Fruit fly (Drosophila melanogaster) whole organism, embryonic: Measurements from ENCODE around the gene CG3546.

Source experiments
- Atf-2 ChIP-seq: fragments of 200-800 bp; sonication (Bioruptor generic); optimal IDR thresholded peaks from 2 replicates; lab custom pipeline; 2016; ENCODE audit warnings: missing biosample characterization, missing genetic modification characterization
- Atf3 ChIP-seq: fragments of 200-800 bp; sonication (Bioruptor generic); optimal IDR thresholded peaks from 3 replicates; lab custom pipeline; 2016; ENCODE audit warnings: missing biosample characterization, missing genetic modification characterization
- BEAF-32 ChIP-seq: fragments of 200-800 bp; sonication (Bioruptor generic); optimal IDR thresholded peaks from 3 replicates; lab custom pipeline; 2017; ENCODE audit warnings: missing biosample characterization, missing genetic modification characterization, mild to moderate bottlenecking, moderate library complexity, missing genetic modification reagents
- CG10209 ChIP-seq: fragments of 200-800 bp; sonication (Bioruptor generic); optimal IDR thresholded peaks from 3 replicates; lab custom pipeline; 2017; ENCODE audit warnings: missing biosample characterization, mild to moderate bottlenecking, missing genetic modification characterization, missing genetic modification reagents
- CG11723 ChIP-seq: fragments of 200-800 bp; sonication (Bioruptor generic); optimal IDR thresholded peaks from 2 replicates; lab custom pipeline; 2017; ENCODE audit warnings: missing biosample characterization, mild to moderate bottlenecking, missing genetic modification characterization
- CG12391 ChIP-seq: fragments of 200-800 bp; sonication (Bioruptor generic); optimal IDR thresholded peaks from 3 replicates; lab custom pipeline; 2018; ENCODE audit warnings: missing biosample characterization, mild to moderate bottlenecking, missing genetic modification characterization, moderate library complexity
- CG12942 ChIP-seq: fragments of 200-800 bp; sonication (Bioruptor generic); optimal IDR thresholded peaks from 3 replicates; lab custom pipeline; 2016; ENCODE audit warnings: missing biosample characterization, missing genetic modification characterization
- CG14965 ChIP-seq: fragments of 200-800 bp; sonication (Bioruptor generic); optimal IDR thresholded peaks from 2 replicates; lab custom pipeline; 2016; ENCODE audit warnings: missing biosample characterization, missing genetic modification characterization, borderline replicate concordance
- CG2712 ChIP-seq: fragments of 200-800 bp; optimal IDR thresholded peaks from 3 replicates; lab custom pipeline; 2019; ENCODE audit warnings: missing biosample characterization, mild to moderate bottlenecking, missing genetic modification characterization, moderate library complexity
- CG31224 ChIP-seq: fragments of 200-800 bp; sonication (Bioruptor generic); IDR thresholded peaks from 2 replicates; pipeline ENCODE4 v1.3.6; 2022; ENCODE audit warnings: missing biosample characterization, missing genetic modification characterization
- CG6765 ChIP-seq: fragments of 200-800 bp; sonication (Bioruptor generic); optimal IDR thresholded peaks from 3 replicates; lab custom pipeline; 2017; ENCODE audit warnings: missing biosample characterization, mild to moderate bottlenecking, missing genetic modification characterization
- CG7786 ChIP-seq: fragments of 200-800 bp; sonication (Bioruptor generic); optimal IDR thresholded peaks from 2 replicates; lab custom pipeline; 2016; ENCODE audit warnings: missing biosample characterization, missing genetic modification characterization
- Camta ChIP-seq: fragments of 200-800 bp; sonication (Bioruptor generic); optimal IDR thresholded peaks from 2 replicates; lab custom pipeline; 2016; ENCODE audit warnings: missing biosample characterization, missing genetic modification characterization
- CrebB ChIP-seq: fragments of 200-800 bp; sonication (Bioruptor generic); optimal IDR thresholded peaks from 3 replicates; lab custom pipeline; 2018; ENCODE audit warnings: missing biosample characterization, mild to moderate bottlenecking, missing genetic modification characterization
- Dad ChIP-seq: fragments of 200-800 bp; sonication (Bioruptor generic); optimal IDR thresholded peaks from 3 replicates; lab custom pipeline; 2016; ENCODE audit warnings: missing biosample characterization, missing genetic modification characterization
- Dp ChIP-seq: fragments of 200-800 bp; sonication (Bioruptor generic); optimal IDR thresholded peaks from 2 replicates; lab custom pipeline; 2018; ENCODE audit warnings: missing biosample characterization, mild to moderate bottlenecking, missing genetic modification characterization, moderate library complexity
- Hr78 ChIP-seq, 2 experiments: fragments of 200-800 bp in 1 of 2; fragments of >200 bp in 1 of 2; sonication (Bioruptor generic) in 1 of 2; optimal IDR thresholded peaks; 2 replicates each; lab custom pipeline; 2017 to 2019; ENCODE audit warnings: missing biosample characterization in 2 of 2, missing genetic modification characterization in 2 of 2, mild to moderate bottlenecking in 1 of 2, moderate library complexity in 1 of 2
- Jarid2 ChIP-seq: fragments of 200-800 bp; sonication (Bioruptor generic); optimal IDR thresholded peaks from 3 replicates; lab custom pipeline; 2017; ENCODE audit warnings: mild to moderate bottlenecking, missing biosample characterization, missing genetic modification reagents, missing genetic modification characterization
- Lhr ChIP-seq: fragments of 200-800 bp; sonication (Bioruptor generic); optimal IDR thresholded peaks from 3 replicates; lab custom pipeline; 2017; ENCODE audit warnings: mild to moderate bottlenecking, missing biosample characterization, missing genetic modification reagents, missing genetic modification characterization
- Mad ChIP-seq: fragments of 200-800 bp; sonication (Bioruptor generic); optimal IDR thresholded peaks from 2 replicates; lab custom pipeline; 2016; ENCODE audit warnings: missing biosample characterization, missing genetic modification characterization
- Myb ChIP-seq: fragments of 200-800 bp; sonication (Bioruptor generic); optimal IDR thresholded peaks from 2 replicates; lab custom pipeline; 2016; ENCODE audit warnings: missing biosample characterization, missing genetic modification characterization
- PHDP ChIP-seq: fragments of 200-800 bp; sonication (Bioruptor generic); optimal IDR thresholded peaks from 3 replicates; lab custom pipeline; 2018; ENCODE audit warnings: missing biosample characterization, mild to moderate bottlenecking, missing genetic modification characterization, moderate library complexity
- Stat92E ChIP-seq, 3 experiments: fragments of >200 bp in 2 of 3; fragments of 200-800 bp in 1 of 3; sonication (Bioruptor generic) in 1 of 3; optimal IDR thresholded peaks; 2 replicates each; lab custom pipeline; 2017 to 2019; ENCODE audit warnings: missing biosample characterization in 3 of 3, missing genetic modification characterization in 3 of 3, mild to moderate bottlenecking in 1 of 3, moderate library complexity in 1 of 3
- Taf1 ChIP-seq: fragments of 200-800 bp; sonication (Bioruptor generic); IDR thresholded peaks from 2 replicates; pipeline ENCODE4 v1.3.6; 2022; ENCODE audit warnings: missing biosample characterization, missing genetic modification characterization
- Usf ChIP-seq: fragments of 200-800 bp; sonication (Bioruptor generic); optimal IDR thresholded peaks from 2 replicates; lab custom pipeline; 2017; ENCODE audit warnings: missing genotype, missing biosample characterization, missing genetic modification characterization
- YL-1 ChIP-seq: fragments of 200-800 bp; sonication (Bioruptor generic); optimal IDR thresholded peaks from 3 replicates; lab custom pipeline; 2017; ENCODE audit warnings: missing biosample characterization, mild to moderate bottlenecking, missing genetic modification characterization
- amos ChIP-seq: fragments of 200-800 bp; sonication (Bioruptor generic); IDR thresholded peaks from 2 replicates; pipeline ENCODE4 v1.3.6; 2022; ENCODE audit warnings: missing biosample characterization, missing genetic modification characterization; ENCODE audit not compliant: partially characterized antibody
- cas ChIP-seq: fragments of 200-800 bp; sonication (Bioruptor generic); IDR thresholded peaks from 2 replicates; pipeline ENCODE4 v1.3.6; 2022; ENCODE audit warnings: missing biosample characterization, missing genetic modification characterization
- chif ChIP-seq, 2 experiments: fragments of 200-800 bp; sonication (Bioruptor generic); optimal IDR thresholded peaks; 3 replicates each; lab custom pipeline; 2016; ENCODE audit warnings: missing biosample characterization in 2 of 2, missing genetic modification characterization in 2 of 2
- crol ChIP-seq: fragments of 200-800 bp; sonication (Bioruptor generic); IDR thresholded peaks from 2 replicates; pipeline ENCODE4 v1.3.6; 2022; ENCODE audit warnings: missing biosample characterization, missing genetic modification characterization
- dm ChIP-seq: fragments of 200-800 bp; sonication (Bioruptor generic); optimal IDR thresholded peaks from 3 replicates; lab custom pipeline; 2016; ENCODE audit warnings: missing biosample characterization, missing genetic modification characterization
- eyg ChIP-seq: fragments of 200-800 bp; sonication (Bioruptor generic); optimal IDR thresholded peaks from 3 replicates; lab custom pipeline; 2016; ENCODE audit warnings: missing biosample characterization, missing genetic modification characterization
- fd64A ChIP-seq: fragments of 200-800 bp; sonication (Bioruptor generic); optimal IDR thresholded peaks from 3 replicates; lab custom pipeline; 2018; ENCODE audit warnings: missing biosample characterization, mild to moderate bottlenecking, missing genetic modification characterization
- gcm2 ChIP-seq: fragments of 200-800 bp; sonication (Bioruptor generic); optimal IDR thresholded peaks from 2 replicates; lab custom pipeline; 2016; ENCODE audit warnings: missing biosample characterization, missing genetic modification characterization
- gfzf ChIP-seq: fragments of 200-800 bp; sonication (Bioruptor generic); optimal IDR thresholded peaks from 2 replicates; lab custom pipeline; 2016; ENCODE audit warnings: missing biosample characterization, mild to moderate bottlenecking, missing genetic modification characterization, moderate library complexity
- ham ChIP-seq: fragments of 200-800 bp; sonication (Bioruptor generic); IDR thresholded peaks from 2 replicates; pipeline ENCODE4 v1.3.6; 2022; ENCODE audit warnings: missing biosample characterization, missing genetic modification characterization
- hth ChIP-seq: fragments of >200 bp; optimal IDR thresholded peaks from 2 replicates; lab custom pipeline; 2017; ENCODE audit warnings: inconsistent platforms
- kay ChIP-seq: fragments of 200-800 bp; sonication (Bioruptor generic); optimal IDR thresholded peaks from 2 replicates; lab custom pipeline; 2016; ENCODE audit warnings: missing biosample characterization, missing genetic modification characterization
- lola ChIP-seq, 3 experiments: fragments of >200 bp in 2 of 3; fragments of 200-800 bp in 1 of 3; sonication (Bioruptor generic) in 1 of 3; optimal IDR thresholded peaks; 2 replicates each; lab custom pipeline; 2017 to 2019; ENCODE audit warnings: missing biosample characterization in 3 of 3, missing genetic modification characterization in 3 of 3, mild to moderate bottlenecking in 1 of 3, moderate library complexity in 1 of 3
- nerfin-1 ChIP-seq: fragments of 200-800 bp; sonication (Bioruptor generic); optimal IDR thresholded peaks from 3 replicates; lab custom pipeline; 2019; ENCODE audit warnings: missing biosample characterization, mild to moderate bottlenecking, missing genetic modification characterization, moderate library complexity
- org-1 ChIP-seq: fragments of 200-800 bp; sonication (Bioruptor generic); optimal IDR thresholded peaks from 2 replicates; lab custom pipeline; 2017; ENCODE audit warnings: missing biosample characterization, missing genetic modification characterization
- shn ChIP-seq: fragments of 200-800 bp; sonication (Bioruptor generic); optimal IDR thresholded peaks from 3 replicates; lab custom pipeline; 2016; ENCODE audit warnings: missing biosample characterization, missing genetic modification characterization
- sim ChIP-seq: fragments of 200-800 bp; sonication (Bioruptor generic); IDR thresholded peaks from 2 replicates; pipeline ENCODE4 v1.3.6; 2022; ENCODE audit warnings: missing biosample characterization, missing genetic modification characterization
- so ChIP-seq: fragments of 200-800 bp; sonication (Bioruptor generic); IDR thresholded peaks from 3 replicates; pipeline ENCODE4 v1.3.6; 2022; ENCODE audit warnings: missing biosample characterization, missing genetic modification characterization
- tgo ChIP-seq: fragments of 200-800 bp; sonication (Bioruptor generic); IDR thresholded peaks from 3 replicates; pipeline ENCODE4 v1.3.6; 2022; ENCODE audit warnings: missing biosample characterization, missing genetic modification characterization
- tll ChIP-seq, 2 experiments: fragments of 200-800 bp in 1 of 2; fragments of >200 bp in 1 of 2; sonication (Bioruptor generic) in 1 of 2; optimal IDR thresholded peaks; 2 replicates each; lab custom pipeline; 2017 to 2019; ENCODE audit warnings: missing biosample characterization in 2 of 2, missing genetic modification characterization in 2 of 2, mild to moderate bottlenecking in 1 of 2, moderate library complexity in 1 of 2
- ttk ChIP-seq: fragments of 200-800 bp; sonication (Bioruptor generic); IDR thresholded peaks from 2 replicates; pipeline ENCODE4 v2.1.2; 2022; ENCODE audit warnings: missing biosample characterization, missing genetic modification characterization
- tup ChIP-seq: fragments of 200-800 bp; sonication (Bioruptor generic); optimal IDR thresholded peaks from 2 replicates; lab custom pipeline; 2016; ENCODE audit warnings: missing biosample characterization, mild to moderate bottlenecking, missing genetic modification characterization, moderate library complexity

The CG3546 gene

DNA sequence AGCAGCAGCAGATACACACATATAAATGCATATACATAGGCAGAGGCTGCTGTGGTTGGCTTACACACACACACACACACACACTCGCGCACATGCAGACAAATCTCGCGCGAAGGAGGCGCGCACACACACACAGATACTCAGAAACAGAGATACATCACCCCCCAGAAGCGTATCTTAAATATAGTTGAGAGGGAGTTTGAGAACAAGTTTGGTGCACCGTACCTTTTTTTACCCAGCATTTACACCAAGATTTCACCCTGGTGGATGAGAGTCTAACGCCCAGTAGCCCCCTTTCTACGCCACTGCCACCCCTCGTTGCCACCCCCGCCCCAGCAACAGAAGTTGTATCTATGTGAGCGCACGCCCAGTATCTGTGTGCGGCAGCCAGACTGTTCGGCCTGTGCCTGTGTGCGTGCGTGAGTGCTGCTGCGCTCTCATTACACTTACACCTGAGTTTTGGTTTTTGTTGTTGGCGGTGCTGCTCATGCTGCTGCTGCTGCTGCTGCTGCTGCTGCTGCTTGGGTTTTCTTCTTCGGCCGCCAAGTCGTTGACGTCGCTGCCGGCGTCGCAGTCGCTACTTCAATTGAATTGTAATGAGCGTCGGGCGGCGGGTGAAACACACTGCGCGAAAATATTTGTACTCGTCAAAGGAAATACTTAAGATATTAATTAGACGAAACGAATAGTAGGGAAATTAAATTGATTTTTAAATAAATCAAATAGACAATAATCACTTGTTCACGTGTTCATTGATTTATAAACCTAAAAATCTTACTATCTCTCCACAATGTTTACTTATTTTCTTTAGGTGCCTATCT, 32.3 kb downstream of the CG3546 start (continued):
- TF ChIP-seq sim (peak; percentile 93), CG31224 (GFP tag; lab: Robert Waterston, UW) (peak; percentile 80), Mad (GFP tag; lab: Kevin White, UChicago) (no peak), gcm2 (GFP tag; lab: Kevin White, UChicago) (no peak), CG6765 (no peak), tll (GFP tag; optimal IDR thresholded peaks at IDR 0.05; lab: Kevin White, UChicago) (no peak), PHDP (peak; percentile 70), ham (GFP tag; lab: Robert Waterston, UW) (peak; percentile 49; the same call in 1 of the 2 replicates), Hr78 (GFP tag; optimal IDR thresholded peaks at IDR 0.05; lab: Kevin White, UChicago) (no peak), cas (peak; percentile 47; the same call in 1 of the 2 replicates), chif (GFP tag; optimal IDR thresholded peaks at IDR 0.05; lab: Kevin White, UChicago) (peak in 1 of 2 experiments; percentile 59), nerfin-1 (peak; percentile 51), Dp (GFP tag; lab: Kevin White, UChicago) (no peak), tup (GFP tag; lab: Kevin White, UChicago) (no peak), CG7786 (GFP tag; lab: Kevin White, UChicago) (peak; percentile 50), BEAF-32 (GFP tag; lab: Kevin White, UChicago) (no peak), YL-1 (GFP tag; lab: Kevin White, UChicago) (peak; percentile 10), so (GFP tag; lab: Robert Waterston, UW) (peak; percentile 85), lola (GFP tag; optimal IDR thresholded peaks at IDR 0.05; lab: Kevin White, UChicago) (peak in 1 of 3 experiments; percentile 83), hth (lab: Kevin White, UChicago) (no peak), Atf3 (GFP tag; lab: Kevin White, UChicago) (peak; percentile 25), Jarid2 (GFP tag; lab: Kevin White, UChicago) (peak; percentile 72), kay (GFP tag; lab: Kevin White, UChicago) (peak; percentile 66), CG10209 (peak; percentile 85), Usf (GFP tag; lab: Kevin White, UChicago) (peak; percentile 89), CG11723 (GFP tag; lab: Kevin White, UChicago) (peak; percentile 61), dm (GFP tag; lab: Kevin White, UChicago) (no peak), gfzf (no peak), CrebB (tag; lab: Kevin White, UChicago) (peak; percentile 80), amos (no peak), CG12391 (tag; lab: Kevin White, UChicago) (peak; percentile 78), CG2712 (tag; lab: Kevin White, UChicago) (peak; percentile 84), ttk (GFP tag; lab: Robert Waterston, UW) (peak; percentile 94), Lhr (GFP tag; lab: Kevin White, UChicago) (peak; percentile 38), Atf-2 (GFP tag; lab: Kevin White, UChicago) (no peak), Myb (GFP tag; lab: Kevin White, UChicago) (no peak), org-1 (GFP tag; lab: Kevin White, UChicago) (peak; percentile 89), CG12942 (peak; percentile 83), fd64A (GFP tag; lab: Kevin White, UChicago) (peak; percentile 51), Dad (GFP tag; lab: Kevin White, UChicago) (peak; percentile 4), tgo (GFP tag; lab: Robert Waterston, UW) (peak; percentile 91), shn (GFP tag; lab: Kevin White, UChicago) (peak; percentile 48), Stat92E (GFP tag; optimal IDR thresholded peaks at IDR 0.05; lab: Kevin White, UChicago) (no peak), eyg (GFP tag; lab: Kevin White, UChicago) (no peak), Camta (GFP tag; lab: Kevin White, UChicago) (no peak), CG14965 (GFP tag; lab: Kevin White, UChicago) (no peak), Taf1 (GFP tag; lab: Robert Waterston, UW) (peak; percentile 91), crol (GFP tag; lab: Robert Waterston, UW) (peak; percentile 88)
